Fruit fly (Drosophila melanogaster): ENCODE measurements around the gene cno.

The cno gene

dm6 chr3R:5251243-5251865, 34.1 kb upstream of the cno start, which contains the start of gene CtsF:
Gene CtsF, minus strand, starts transcription at chr3R:5251745.
- TF ChIP-seq CG8478 (optimal IDR thresholded peaks at IDR 0.05), result peak; percentile 48
- no peak for TF ChIP-seq Dll (optimal IDR thresholded peaks at IDR 0.05)
- TF ChIP-seq pan (optimal IDR thresholded peaks at IDR 0.05), result no peak
- no peak for TF ChIP-seq EcR (GFP tag; optimal IDR thresholded peaks at IDR 0.05)

dm6 chr3R:5250530-5251242, 33.4 kb upstream of the cno start:
- no peak for TF ChIP-seq Dll (optimal IDR thresholded peaks at IDR 0.05)
- TF ChIP-seq EcR (GFP tag; optimal IDR thresholded peaks at IDR 0.05), result peak in 1 of 2 experiments; percentile 13

dm6 chr3R:5249308-5249707, 32.1 kb upstream of the cno start:
- TF ChIP-seq pan (optimal IDR thresholded peaks at IDR 0.05) (no peak), Dll (optimal IDR thresholded peaks at IDR 0.05) (no peak), usp (GFP tag; optimal IDR thresholded peaks at IDR 0.05) (no peak), psq (optimal IDR thresholded peaks at IDR 0.05) (no peak), CG8478 (optimal IDR thresholded peaks at IDR 0.05) (no peak), EcR (GFP tag; optimal IDR thresholded peaks at IDR 0.05) (no peak)

- no peak for TF ChIP-seq usp (GFP tag; optimal IDR thresholded peaks at IDR 0.05)
- TF ChIP-seq CG8478 (optimal IDR thresholded peaks at IDR 0.05), result no peak
- TF ChIP-seq Dll (optimal IDR thresholded peaks at IDR 0.05), result no peak
- TF ChIP-seq pan (optimal IDR thresholded peaks at IDR 0.05), result no peak
- TF ChIP-seq psq (optimal IDR thresholded peaks at IDR 0.05), result no peak
- TF ChIP-seq EcR (GFP tag; optimal IDR thresholded peaks at IDR 0.05), result no peak
These were observed 29.7 kb upstream of the cno start for dm6 chr3R:5246950-5247349.

- TF ChIP-seq psq (optimal IDR thresholded peaks at IDR 0.05), result no peak
- no peak for TF ChIP-seq pan (optimal IDR thresholded peaks at IDR 0.05)
- no peak for TF ChIP-seq EcR (GFP tag; optimal IDR thresholded peaks at IDR 0.05)
- TF ChIP-seq usp (GFP tag; optimal IDR thresholded peaks at IDR 0.05), result no peak
- TF ChIP-seq CG8478 (optimal IDR thresholded peaks at IDR 0.05), result no peak
- TF ChIP-seq Dll (optimal IDR thresholded peaks at IDR 0.05), result no peak
These were observed 23.5 kb upstream of the cno start, which contains the start of gene CG33293 for dm6 chr3R:5240721-5241120. Gene CG33293, minus strand, starts transcription at chr3R:5240735.

dm6 chr3R:5237215-5237614, 20.0 kb upstream of the cno start, which contains the start of gene rtp:
Gene rtp, minus strand, starts transcription at chr3R:5237315.
- TF ChIP-seq usp (GFP tag; optimal IDR thresholded peaks at IDR 0.05) (no peak), Dll (optimal IDR thresholded peaks at IDR 0.05) (no peak), psq (optimal IDR thresholded peaks at IDR 0.05) (no peak), pan (optimal IDR thresholded peaks at IDR 0.05) (no peak), CG8478 (optimal IDR thresholded peaks at IDR 0.05) (no peak), EcR (GFP tag; optimal IDR thresholded peaks at IDR 0.05) (no peak)

- TF ChIP-seq usp (GFP tag; optimal IDR thresholded peaks at IDR 0.05), result no peak
- no peak for TF ChIP-seq EcR (GFP tag; optimal IDR thresholded peaks at IDR 0.05)
- TF ChIP-seq psq (optimal IDR thresholded peaks at IDR 0.05), result no peak
- no peak for TF ChIP-seq pan (optimal IDR thresholded peaks at IDR 0.05)
- TF ChIP-seq Dll (optimal IDR thresholded peaks at IDR 0.05), result no peak
- TF ChIP-seq CG8478 (optimal IDR thresholded peaks at IDR 0.05), result no peak
These were observed 14.9 kb upstream of the cno start, which contains the start of the genes Kat60 and Mms19 for dm6 chr3R:5232197-5232607. Gene Kat60, minus strand, starts transcription at chr3R:5232209. Gene Mms19, plus strand, starts transcription at chr3R:5232543.

dm6 chr3R:5231383-5232196, 14.3 kb upstream of the cno start:
- no peak for TF ChIP-seq usp (GFP tag; optimal IDR thresholded peaks at IDR 0.05)
- no peak for TF ChIP-seq pan (optimal IDR thresholded peaks at IDR 0.05)
- no peak for TF ChIP-seq Dll (optimal IDR thresholded peaks at IDR 0.05)
- no peak for TF ChIP-seq psq (optimal IDR thresholded peaks at IDR 0.05)

dm6 chr3R:5229458-5229857, 12.2 kb upstream of the cno start:
- TF ChIP-seq EcR (GFP tag; optimal IDR thresholded peaks at IDR 0.05) (no peak), psq (optimal IDR thresholded peaks at IDR 0.05) (no peak), Dll (optimal IDR thresholded peaks at IDR 0.05) (no peak), usp (GFP tag; optimal IDR thresholded peaks at IDR 0.05) (no peak), pan (optimal IDR thresholded peaks at IDR 0.05) (no peak), CG8478 (optimal IDR thresholded peaks at IDR 0.05) (no peak)

- no peak for TF ChIP-seq EcR (GFP tag; optimal IDR thresholded peaks at IDR 0.05)
- TF ChIP-seq psq (optimal IDR thresholded peaks at IDR 0.05), result no peak
- TF ChIP-seq usp (GFP tag; optimal IDR thresholded peaks at IDR 0.05), result no peak
- no peak for TF ChIP-seq pan (optimal IDR thresholded peaks at IDR 0.05)
- no peak for TF ChIP-seq CG8478 (optimal IDR thresholded peaks at IDR 0.05)
- no peak for TF ChIP-seq Dll (optimal IDR thresholded peaks at IDR 0.05)
These were observed 8.8 kb upstream of the cno start, which contains the start of gene Vps37B for dm6 chr3R:5226025-5226424. Gene Vps37B, plus strand, starts transcription at chr3R:5226158.

dm6 chr3R:5223839-5224238, 6.6 kb upstream of the cno start, which contains the start of gene CG14664:
Gene CG14664, plus strand, starts transcription at chr3R:5224139.
- TF ChIP-seq pan (optimal IDR thresholded peaks at IDR 0.05), result no peak
- no peak for TF ChIP-seq EcR (GFP tag; optimal IDR thresholded peaks at IDR 0.05)
- TF ChIP-seq usp (GFP tag; optimal IDR thresholded peaks at IDR 0.05), result no peak
- no peak for TF ChIP-seq psq (optimal IDR thresholded peaks at IDR 0.05)
- no peak for TF ChIP-seq Dll (optimal IDR thresholded peaks at IDR 0.05)

dm6 chr3R:5223135-5223534, 5.9 kb upstream of the cno start, which contains the start of gene CG2604:
Gene CG2604, minus strand, starts transcription at chr3R:5223365.
- TF ChIP-seq EcR (GFP tag; optimal IDR thresholded peaks at IDR 0.05) (no peak), pan (optimal IDR thresholded peaks at IDR 0.05) (no peak), usp (GFP tag; optimal IDR thresholded peaks at IDR 0.05) (no peak), psq (optimal IDR thresholded peaks at IDR 0.05) (no peak), CG8478 (optimal IDR thresholded peaks at IDR 0.05) (no peak), Dll (optimal IDR thresholded peaks at IDR 0.05) (no peak)
